Worm (Caenorhabditis elegans) whole organism, early embryonic: ENCODE measurements around the gene nipi-3.

Experiments used
- B0310.2 ChIP-seq: sonication (generic microtip); optimal IDR thresholded peaks from 2 replicates; lab custom pipeline; 2016; ENCODE audit warnings: mild to moderate bottlenecking, missing genetic modification characterization, missing compliant biosample characterization
- F13C5.2 ChIP-seq: sonication (generic microtip); optimal IDR thresholded peaks from 2 replicates; lab custom pipeline; 2017; ENCODE audit warnings: mild to moderate bottlenecking, missing genetic modification characterization, inconsistent platforms, missing compliant biosample characterization
- aly-1 ChIP-seq: sonication (generic microtip); optimal IDR thresholded peaks from 2 replicates; lab custom pipeline; 2016; ENCODE audit warnings: missing genetic modification characterization, missing compliant biosample characterization
- ama-1 ChIP-seq: fragments of 150-350 bp; optimal IDR thresholded peaks from 2 replicates; lab custom pipeline; 2014
- ceh-13 ChIP-seq: fragments of 200-800 bp; sonication (Bioruptor generic); optimal IDR thresholded peaks from 2 replicates; lab custom pipeline; 2018; ENCODE audit warnings: mild to moderate bottlenecking, missing genetic modification characterization, missing compliant biosample characterization
- ceh-36 ChIP-seq: sonication (generic microtip); optimal IDR thresholded peaks from 2 replicates; lab custom pipeline; 2016; ENCODE audit warnings: missing genetic modification characterization, inconsistent platforms, missing compliant biosample characterization
- ets-7 ChIP-seq: sonication (generic microtip); optimal IDR thresholded peaks from 2 replicates; lab custom pipeline; 2016; ENCODE audit warnings: missing genotype, missing genetic modification characterization, missing compliant biosample characterization
- flt-1 ChIP-seq: fragments of 200-800 bp; sonication (Bioruptor generic); IDR thresholded peaks from 2 replicates; pipeline ENCODE4 v1.3.6; 2022; ENCODE audit warnings: missing genetic modification characterization, missing compliant biosample characterization
- hmbx-1 ChIP-seq: sonication (generic microtip); optimal IDR thresholded peaks from 2 replicates; lab custom pipeline; 2016; ENCODE audit warnings: mild to moderate bottlenecking, missing genetic modification characterization, missing compliant biosample characterization
- hmg-4 ChIP-seq: fragments of 200-800 bp; sonication (Bioruptor generic); optimal IDR thresholded peaks from 2 replicates; lab custom pipeline; 2018; ENCODE audit warnings: mild to moderate bottlenecking, missing genetic modification characterization, missing compliant biosample characterization
- hnd-1 ChIP-seq: sonication (generic microtip); optimal IDR thresholded peaks from 2 replicates; lab custom pipeline; 2016; ENCODE audit warnings: missing genetic modification characterization, missing compliant biosample characterization
- pes-1 ChIP-seq: fragments of 200-800 bp; sonication (Bioruptor generic); IDR thresholded peaks from 2 replicates; pipeline ENCODE4 v1.3.6; 2022; ENCODE audit warnings: missing genetic modification reagents, missing genetic modification characterization, missing compliant biosample characterization
- scrt-1 ChIP-seq: fragments of 200-800 bp; sonication (Bioruptor generic); IDR thresholded peaks from 2 replicates; pipeline ENCODE4 v1.3.6; 2022; ENCODE audit warnings: missing genetic modification characterization, missing compliant biosample characterization
- sea-1 ChIP-seq: fragments of 200-800 bp; sonication (Bioruptor generic); conservative IDR thresholded peaks from 2 replicates; pipeline ENCODE4 v1.3.6; 2022; ENCODE audit warnings: missing genetic modification characterization, missing compliant biosample characterization
- tbx-11 ChIP-seq: fragments of 200-800 bp; sonication (Bioruptor generic); IDR thresholded peaks from 2 replicates; pipeline ENCODE4 v1.3.6; 2022; ENCODE audit warnings: missing genetic modification characterization, missing compliant biosample characterization
- tbx-37 ChIP-seq: fragments of 200-800 bp; sonication (Bioruptor generic); conservative IDR thresholded peaks from 2 replicates; pipeline ENCODE4 v1.3.6; 2022; ENCODE audit warnings: missing genetic modification reagents, missing genetic modification characterization, missing compliant biosample characterization
- tra-4 ChIP-seq: sonication (generic microtip); optimal IDR thresholded peaks from 2 replicates; lab custom pipeline; 2017; ENCODE audit warnings: missing genetic modification characterization, missing compliant biosample characterization

The nipi-3 gene

ce11 chrX:15607498-15608019 is at the start of gene nipi-3:
Gene nipi-3, plus strand, starts transcription at chrX:15607969.
- TF ChIP-seq ceh-13 (no peak), hmg-4 (GFP tag; lab: Kevin White, UChicago) (no peak), F13C5.2 (tag; lab: Kevin White, UChicago) (no peak), tbx-11 (no peak), B0310.2 (tag; lab: Kevin White, UChicago) (no peak), ets-7 (tag; lab: Kevin White, UChicago) (no peak), hnd-1 (tag; lab: Kevin White, UChicago) (no peak), aly-1 (tag; lab: Kevin White, UChicago) (no peak), flt-1 (GFP tag; lab: Robert Waterston, UW) (no peak), tra-4 (tag; lab: Kevin White, UChicago) (no peak), pes-1 (GFP tag; lab: Robert Waterston, UW) (no peak), scrt-1 (GFP tag; lab: Robert Waterston, UW) (no peak), tbx-37 (GFP tag; lab: Robert Waterston, UW) (no peak), ceh-36 (tag; lab: Kevin White, UChicago) (no peak), sea-1 (GFP tag; lab: Robert Waterston, UW) (no peak), ama-1 (no peak), hmbx-1 (no peak)

- TF ChIP-seq pes-1 (GFP tag; lab: Robert Waterston, UW) = no peak
- no peak for TF ChIP-seq sea-1 (GFP tag; lab: Robert Waterston, UW)
- no peak for TF ChIP-seq hmg-4 (GFP tag; lab: Kevin White, UChicago)
- TF ChIP-seq ama-1 = no peak
- TF ChIP-seq ets-7 (tag; lab: Kevin White, UChicago) = no peak
These were observed 48.3 kb upstream of the nipi-3 start for ce11 chrX:15559473-15559872.

- TF ChIP-seq tbx-11 (no peak), hmg-4 (GFP tag; lab: Kevin White, UChicago) (no peak), tbx-37 (GFP tag; lab: Robert Waterston, UW) (no peak), pes-1 (GFP tag; lab: Robert Waterston, UW) (no peak), sea-1 (GFP tag; lab: Robert Waterston, UW) (no peak), F13C5.2 (tag; lab: Kevin White, UChicago) (no peak), hmbx-1 (no peak), hnd-1 (tag; lab: Kevin White, UChicago) (no peak), ceh-13 (no peak), tra-4 (tag; lab: Kevin White, UChicago) (no peak)
These were observed 43.4 kb upstream of the nipi-3 start for ce11 chrX:15564338-15564737.

- peak; percentile 50 for TF ChIP-seq hmg-4 (GFP tag; lab: Kevin White, UChicago)
- no peak for TF ChIP-seq scrt-1 (GFP tag; lab: Robert Waterston, UW)
- no peak for TF ChIP-seq ets-7 (tag; lab: Kevin White, UChicago)
- no peak for TF ChIP-seq tbx-11
- TF ChIP-seq hnd-1 (tag; lab: Kevin White, UChicago) = no peak
- no peak for TF ChIP-seq tbx-37 (GFP tag; lab: Robert Waterston, UW)
- no peak for TF ChIP-seq flt-1 (GFP tag; lab: Robert Waterston, UW)
- 0 out of 2 replicates have a peak, but pooled peaks have one; percentile 49 for TF ChIP-seq pes-1 (GFP tag; lab: Robert Waterston, UW)
- TF ChIP-seq F13C5.2 (tag; lab: Kevin White, UChicago) = peak; percentile 22
- TF ChIP-seq ceh-36 (tag; lab: Kevin White, UChicago) = no peak
- no peak for TF ChIP-seq tra-4 (tag; lab: Kevin White, UChicago)
These were observed 41.1 kb upstream of the nipi-3 start for ce11 chrX:15566640-15567039.

- TF ChIP-seq hmg-4 (GFP tag; lab: Kevin White, UChicago) (peak; percentile 50), B0310.2 (tag; lab: Kevin White, UChicago) (peak; percentile 8), ceh-13 (no peak), aly-1 (tag; lab: Kevin White, UChicago) (peak; percentile 3), hmbx-1 (no peak)
These were observed 39.5 kb upstream of the nipi-3 start, which contains the start of gene dyn-1 for ce11 chrX:15567986-15568940. Gene dyn-1, plus strand, starts transcription at chrX:15568890.

DNA sequence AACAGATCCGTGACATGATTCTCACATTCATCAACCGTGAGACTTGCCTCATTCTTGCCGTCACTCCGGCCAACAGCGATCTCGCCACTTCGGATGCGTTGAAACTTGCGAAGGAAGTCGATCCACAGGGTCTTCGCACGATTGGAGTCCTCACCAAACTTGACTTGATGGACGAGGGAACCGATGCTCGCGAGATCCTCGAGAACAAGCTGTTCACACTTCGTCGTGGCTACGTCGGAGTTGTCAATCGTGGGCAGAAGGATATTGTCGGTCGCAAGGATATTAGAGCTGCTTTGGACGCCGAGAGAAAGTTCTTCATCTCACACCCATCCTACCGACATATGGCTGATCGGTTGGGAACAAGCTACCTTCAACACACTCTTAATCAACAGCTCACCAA is 38.1 kb upstream of the nipi-3 start:
- no peak for TF ChIP-seq aly-1 (tag; lab: Kevin White, UChicago)
- TF ChIP-seq pes-1 (GFP tag; lab: Robert Waterston, UW) = no peak

DNA sequence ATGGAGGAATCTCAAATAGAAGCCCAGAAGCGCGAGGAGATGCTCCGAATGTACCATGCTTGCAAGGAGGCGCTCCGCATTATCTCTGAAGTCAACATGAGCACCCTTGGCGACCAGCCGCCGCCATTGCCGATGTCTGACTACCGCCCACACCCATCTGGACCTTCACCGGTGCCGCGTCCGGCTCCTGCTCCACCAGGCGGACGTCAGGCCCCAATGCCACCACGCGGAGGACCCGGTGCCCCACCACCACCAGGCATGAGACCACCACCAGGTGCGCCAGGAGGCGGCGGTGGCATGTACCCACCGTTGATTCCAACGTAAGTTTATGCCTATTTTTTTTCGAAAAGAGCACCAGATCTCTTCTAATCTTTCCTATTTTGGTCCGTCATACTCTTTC is 35.7 kb upstream of the nipi-3 start:
- TF ChIP-seq aly-1 (tag; lab: Kevin White, UChicago) (peak; percentile 5), hnd-1 (tag; lab: Kevin White, UChicago) (no peak), flt-1 (GFP tag; lab: Robert Waterston, UW) (no peak), hmbx-1 (no peak)

ce11 chrX:15575460-15575859 is 32.3 kb upstream of the nipi-3 start:
- TF ChIP-seq pes-1 (GFP tag; lab: Robert Waterston, UW) = no peak
- no peak for TF ChIP-seq hmg-4 (GFP tag; lab: Kevin White, UChicago)
- no peak for TF ChIP-seq F13C5.2 (tag; lab: Kevin White, UChicago)
- TF ChIP-seq ceh-36 (tag; lab: Kevin White, UChicago) = no peak
